Worm (Caenorhabditis elegans) whole organism, young adult: ENCODE results near the gene let-805.

Experiments used
- B0019.2 ChIP-seq: fragments of 200-800 bp; sonication (Bioruptor generic); conservative IDR thresholded peaks from 2 replicates; pipeline ENCODE4 v1.3.6; 2022; ENCODE audit warnings: missing genetic modification reagents, missing genetic modification characterization, missing compliant biosample characterization
- B0261.1 ChIP-seq: sonication (generic microtip); optimal IDR thresholded peaks from 2 replicates; lab custom pipeline; 2016; ENCODE audit warnings: mild to moderate bottlenecking, missing genetic modification characterization, moderate library complexity, missing compliant biosample characterization
- C06A6.2 ChIP-seq: fragments of 200-800 bp; sonication (Bioruptor generic); conservative IDR thresholded peaks from 2 replicates; pipeline ENCODE4 v1.3.6; 2022; ENCODE audit warnings: missing genetic modification characterization, missing compliant biosample characterization
- D2030.7 ChIP-seq: fragments of 200-800 bp; sonication (Bioruptor generic); IDR thresholded peaks from 2 replicates; pipeline ENCODE4 v1.3.6; 2022; ENCODE audit warnings: missing genetic modification reagents, missing genetic modification characterization, missing compliant biosample characterization
- F23B12.7 ChIP-seq: sonication (generic microtip); optimal IDR thresholded peaks from 2 replicates; lab custom pipeline; 2017; ENCODE audit warnings: missing genetic modification characterization, mild to moderate bottlenecking, missing compliant biosample characterization, antibody characterized with exemption, moderate library complexity; ENCODE audit not compliant: insufficient read depth
- F37B4.10 ChIP-seq: fragments of 200-800 bp; sonication (Bioruptor generic); IDR thresholded peaks from 2 replicates; pipeline ENCODE4 v1.3.6; 2022; ENCODE audit warnings: missing genetic modification characterization, missing compliant biosample characterization
- F57A8.1 ChIP-seq: fragments of 200-800 bp; sonication (Bioruptor generic); optimal IDR thresholded peaks from 2 replicates; lab custom pipeline; 2018; ENCODE audit warnings: mild to moderate bottlenecking, missing genetic modification characterization, moderate library complexity, missing compliant biosample characterization
- K12H6.12 ChIP-seq: fragments of 200-800 bp; sonication (Bioruptor generic); optimal IDR thresholded peaks from 2 replicates; lab custom pipeline; 2018; ENCODE audit warnings: mild to moderate bottlenecking, missing genetic modification characterization, missing compliant biosample characterization
- Y53G8AR.9 ChIP-seq: fragments of 200-800 bp; sonication (Bioruptor generic); conservative IDR thresholded peaks from 2 replicates; pipeline ENCODE4 v1.3.6; 2022; ENCODE audit warnings: missing genetic modification reagents, missing genetic modification characterization, missing compliant biosample characterization
- Y56A3A.18 ChIP-seq: fragments of 200-800 bp; sonication (Bioruptor generic); IDR thresholded peaks from 2 replicates; pipeline ENCODE4 v1.3.6; 2022; ENCODE audit warnings: missing genetic modification reagents, missing genetic modification characterization, missing compliant biosample characterization
- ama-1 ChIP-seq, 3 experiments: fragments of 150-350 bp in 1 of 3; sonication (generic microtip) in 2 of 3; optimal IDR thresholded peaks; 2 replicates each; lab custom pipeline; 2014 to 2018; ENCODE audit warnings: missing biosample characterization in 2 of 3, missing genetic modification characterization in 2 of 3, missing genetic modification reagents in 2 of 3
- aptf-3 ChIP-seq: fragments of 200-800 bp; sonication (Bioruptor generic); IDR thresholded peaks from 2 replicates; pipeline ENCODE4 v1.3.6; 2022; ENCODE audit warnings: missing genetic modification characterization, missing compliant biosample characterization
- atf-7 ChIP-seq: sonication (generic microtip); optimal IDR thresholded peaks from 2 replicates; lab custom pipeline; 2017; ENCODE audit warnings: mild to moderate bottlenecking, missing genetic modification characterization, missing compliant biosample characterization
- athp-1 ChIP-seq: sonication (generic microtip); optimal IDR thresholded peaks from 2 replicates; lab custom pipeline; 2017; ENCODE audit warnings: mild to moderate bottlenecking, missing genetic modification characterization, missing compliant biosample characterization
- attf-3 ChIP-seq: fragments of 200-800 bp; sonication (Bioruptor generic); conservative IDR thresholded peaks from 2 replicates; pipeline ENCODE4 v1.3.6; 2022; ENCODE audit warnings: missing genetic modification reagents, missing genetic modification characterization, missing compliant biosample characterization
- ccch-3 ChIP-seq: fragments of 200-800 bp; sonication (Bioruptor generic); optimal IDR thresholded peaks from 2 replicates; lab custom pipeline; 2018; ENCODE audit warnings: mild to moderate bottlenecking, missing genetic modification characterization, missing compliant biosample characterization
- cebp-2 ChIP-seq: fragments of 200-800 bp; sonication (Bioruptor generic); IDR thresholded peaks from 2 replicates; pipeline ENCODE4 v1.3.6; 2022; ENCODE audit warnings: missing genetic modification characterization, missing compliant biosample characterization
- ceh-79 ChIP-seq: sonication (generic microtip); optimal IDR thresholded peaks from 2 replicates; lab custom pipeline; 2017; ENCODE audit warnings: mild to moderate bottlenecking, missing genetic modification characterization, missing compliant biosample characterization
- ceh-91 ChIP-seq: fragments of 200-800 bp; sonication (Bioruptor generic); IDR thresholded peaks from 2 replicates; pipeline ENCODE4 v1.3.6; 2022; ENCODE audit warnings: missing genetic modification reagents, missing genetic modification characterization, missing compliant biosample characterization
- chd-7 ChIP-seq: sonication (generic microtip); optimal IDR thresholded peaks from 2 replicates; lab custom pipeline; 2016; ENCODE audit warnings: mild to moderate bottlenecking, missing genetic modification characterization, moderate library complexity, missing compliant biosample characterization
- die-1 ChIP-seq: sonication (generic microtip); optimal IDR thresholded peaks from 2 replicates; lab custom pipeline; 2016; ENCODE audit warnings: missing genotype, mild to moderate bottlenecking, missing genetic modification characterization, missing compliant biosample characterization
- dpl-1 ChIP-seq: fragments of 150-350 bp; optimal IDR thresholded peaks from 2 replicates; lab custom pipeline; 2014; ENCODE audit warnings: missing biosample characterization, missing genetic modification reagents, missing genetic modification characterization
- gei-17 ChIP-seq: fragments of 200-800 bp; sonication (Bioruptor generic); optimal IDR thresholded peaks from 2 replicates; lab custom pipeline; 2018; ENCODE audit warnings: mild to moderate bottlenecking, missing genetic modification characterization, missing compliant biosample characterization
- hlh-26 ChIP-seq: fragments of 200-800 bp; sonication (Bioruptor generic); conservative IDR thresholded peaks from 2 replicates; pipeline ENCODE4 v1.3.6; 2022; ENCODE audit warnings: missing genetic modification reagents, missing genetic modification characterization, missing compliant biosample characterization
- hmg-20 ChIP-seq: fragments of 200-800 bp; sonication (Bioruptor generic); IDR thresholded peaks from 2 replicates; pipeline ENCODE4 v1.3.6; 2022; ENCODE audit warnings: missing genetic modification reagents, missing genetic modification characterization, missing compliant biosample characterization
- hrde-1 ChIP-seq: sonication (generic microtip); optimal IDR thresholded peaks from 2 replicates; lab custom pipeline; 2016; ENCODE audit warnings: missing genetic modification characterization, mild to moderate bottlenecking, missing compliant biosample characterization, moderate library complexity, missing genotype, missing genetic modification reagents, borderline replicate concordance
- lag-1 ChIP-seq: fragments of 200-800 bp; sonication (Bioruptor generic); IDR thresholded peaks from 2 replicates; pipeline ENCODE4 v1.3.6; 2022; ENCODE audit warnings: missing genetic modification reagents, missing genetic modification characterization, missing compliant biosample characterization
- lin-40 ChIP-seq: sonication (generic microtip); optimal IDR thresholded peaks from 2 replicates; lab custom pipeline; 2016; ENCODE audit warnings: missing genetic modification characterization, mild to moderate bottlenecking, missing compliant biosample characterization, missing genotype, missing genetic modification reagents
- lin-54 ChIP-seq: fragments of 200-800 bp; sonication (Bioruptor generic); optimal IDR thresholded peaks from 2 replicates; lab custom pipeline; 2018; ENCODE audit warnings: mild to moderate bottlenecking, missing genetic modification characterization, missing compliant biosample characterization
- madf-6 ChIP-seq: fragments of 200-800 bp; sonication (Bioruptor generic); IDR thresholded peaks from 2 replicates; pipeline ENCODE4 v1.3.6; 2022; ENCODE audit warnings: missing genetic modification reagents, missing genetic modification characterization, missing compliant biosample characterization
- nhr-120 ChIP-seq: fragments of 200-800 bp; sonication (Bioruptor generic); IDR thresholded peaks from 2 replicates; pipeline ENCODE4 v1.3.6; 2022; ENCODE audit warnings: missing genetic modification characterization, missing compliant biosample characterization
- nhr-179 ChIP-seq: sonication (generic microtip); optimal IDR thresholded peaks from 2 replicates; lab custom pipeline; 2016; ENCODE audit warnings: mild to moderate bottlenecking, missing genetic modification characterization, missing compliant biosample characterization
- nhr-27 ChIP-seq: fragments of 200-800 bp; sonication (Bioruptor generic); optimal IDR thresholded peaks from 2 replicates; lab custom pipeline; 2018; ENCODE audit warnings: mild to moderate bottlenecking, missing genetic modification characterization, moderate library complexity, missing compliant biosample characterization
- nhr-80 ChIP-seq: sonication (generic microtip); optimal IDR thresholded peaks from 2 replicates; lab custom pipeline; 2016; ENCODE audit warnings: missing genetic modification characterization, missing compliant biosample characterization
- pha-4 ChIP-seq: fragments of 150-350 bp; sonication (generic microtip); optimal IDR thresholded peaks from 2 replicates; lab custom pipeline; 2014; ENCODE audit warnings: missing biosample characterization, missing genetic modification reagents, missing genetic modification characterization
- rcor-1 ChIP-seq: fragments of 200-800 bp; sonication (Bioruptor generic); IDR thresholded peaks from 2 replicates; pipeline ENCODE4 v1.3.6; 2022; ENCODE audit warnings: missing genetic modification reagents, missing genetic modification characterization, missing compliant biosample characterization
- repo-1 ChIP-seq: sonication (generic microtip); optimal IDR thresholded peaks from 2 replicates; lab custom pipeline; 2017; ENCODE audit warnings: mild to moderate bottlenecking, missing genetic modification characterization, missing compliant biosample characterization
- sea-2 ChIP-seq: fragments of 200-800 bp; sonication (Bioruptor generic); IDR thresholded peaks from 2 replicates; pipeline ENCODE4 v1.3.6; 2022; ENCODE audit warnings: missing genetic modification characterization, missing compliant biosample characterization
- snpc-1.1 ChIP-seq: sonication (generic microtip); optimal IDR thresholded peaks from 2 replicates; lab custom pipeline; 2017; ENCODE audit warnings: missing genetic modification characterization, mild to moderate bottlenecking, missing compliant biosample characterization, antibody characterized with exemption, moderate library complexity, missing genotype, missing genetic modification reagents; ENCODE audit not compliant: insufficient read depth
- somi-1 ChIP-seq: fragments of 200-800 bp; sonication (Bioruptor generic); optimal IDR thresholded peaks from 2 replicates; lab custom pipeline; 2018; ENCODE audit warnings: mild to moderate bottlenecking, missing genetic modification characterization, missing compliant biosample characterization
- tlf-1 ChIP-seq: fragments of 200-800 bp; sonication (Bioruptor generic); optimal IDR thresholded peaks from 2 replicates; lab custom pipeline; 2018; ENCODE audit warnings: mild to moderate bottlenecking, missing genetic modification characterization, missing compliant biosample characterization
- unc-62 ChIP-seq: fragments of 150-350 bp; optimal IDR thresholded peaks from 2 replicates; lab custom pipeline; 2014; ENCODE audit warnings: missing biosample characterization, missing genetic modification reagents, missing genetic modification characterization
- xnd-1 ChIP-seq: sonication (generic microtip); optimal IDR thresholded peaks from 2 replicates; lab custom pipeline; 2016; ENCODE audit warnings: missing genotype, missing genetic modification reagents, missing genetic modification characterization, missing compliant biosample characterization
- zim-3 ChIP-seq: sonication (generic microtip); optimal IDR thresholded peaks from 2 replicates; lab custom pipeline; 2017; ENCODE audit warnings: mild to moderate bottlenecking, missing genetic modification characterization, moderate library complexity, missing compliant biosample characterization
- ztf-6 ChIP-seq: fragments of 200-800 bp; sonication (Bioruptor generic); IDR thresholded peaks from 2 replicates; pipeline ENCODE4 v1.3.6; 2022; ENCODE audit warnings: missing genetic modification reagents, missing genetic modification characterization, missing compliant biosample characterization

Gene let-805

DNA sequence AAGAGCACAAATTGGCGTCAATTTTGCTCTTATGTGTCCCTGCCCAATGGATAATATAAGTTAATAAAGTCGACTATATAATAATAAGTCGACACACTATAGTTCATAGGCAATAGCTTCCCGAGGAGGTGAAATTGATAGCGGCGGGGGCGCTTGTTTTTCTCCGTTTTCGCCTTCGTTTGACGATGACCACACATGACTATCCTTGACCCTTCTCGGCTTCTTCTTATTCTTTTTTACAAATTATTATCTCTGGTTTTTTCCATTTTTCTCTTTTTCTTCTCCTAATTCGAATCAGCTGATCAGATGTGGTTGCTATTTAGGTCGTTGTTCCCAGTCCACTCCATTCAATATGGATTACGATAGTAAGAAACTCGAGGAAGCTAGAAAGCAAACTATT lies 29.2 kb upstream of the let-805 start, which contains the start of gene acbp-8:
Gene acbp-8 (plus strand): TSS at position 324 of the 400 bp plus-strand sequence.
- TF ChIP-seq hmg-20 (GFP tag; lab: Robert Waterston, UW): no peak
- no peak for TF ChIP-seq dpl-1 (GFP tag; lab: Kevin White, UChicago)
- TF ChIP-seq F23B12.7: no peak
- no peak for TF ChIP-seq atf-7
- TF ChIP-seq D2030.7: no peak
- TF ChIP-seq K12H6.12 (tag; lab: Kevin White, UChicago): no peak
- no peak for TF ChIP-seq attf-3 (GFP tag; lab: Robert Waterston, UW)
- TF ChIP-seq gei-17: no peak
- TF ChIP-seq ceh-79: no peak
- no peak for TF ChIP-seq lag-1 (GFP tag; lab: Robert Waterston, UW)
- TF ChIP-seq cebp-2 (GFP tag; lab: Robert Waterston, UW): no peak
- no peak for TF ChIP-seq ccch-3 (GFP tag; lab: Kevin White, UChicago)
- no peak for TF ChIP-seq F57A8.1 (GFP tag; lab: Kevin White, UChicago)
- no peak for TF ChIP-seq snpc-1.1
- no peak for TF ChIP-seq athp-1
- no peak for TF ChIP-seq ama-1 (optimal IDR thresholded peaks at IDR 0.05; lab: Kevin White, UChicago)
- no peak for TF ChIP-seq ama-1 (GFP tag; optimal IDR thresholded peaks at IDR 0.05; lab: Kevin White, UChicago)
- TF ChIP-seq madf-6: no peak
- no peak for TF ChIP-seq chd-7
- no peak for TF ChIP-seq nhr-80
- TF ChIP-seq nhr-120: no peak
- TF ChIP-seq, all 124 proteins: peak for 0

ce11 chrIII:2632819-2633398 lies 25.0 kb upstream of the let-805 start:
- TF ChIP-seq B0261.1 (tag; lab: Kevin White, UChicago) (no peak), hrde-1 (tag; lab: Kevin White, UChicago) (no peak), C06A6.2 (GFP tag; lab: Robert Waterston, UW) (no peak), F37B4.10 (GFP tag; lab: Robert Waterston, UW) (no peak), ztf-6 (no peak), somi-1 (GFP tag; lab: Kevin White, UChicago) (no peak), xnd-1 (no peak), madf-6 (no peak), Y53G8AR.9 (no peak), aptf-3 (GFP tag; lab: Robert Waterston, UW) (no peak), unc-62 (no peak), B0019.2 (no peak), Y56A3A.18 (GFP tag; lab: Robert Waterston, UW) (no peak), ama-1 (optimal IDR thresholded peaks at IDR 0.05; lab: Kevin White, UChicago) (no peak), ama-1 (GFP tag; optimal IDR thresholded peaks at IDR 0.05; lab: Kevin White, UChicago) (no peak), tlf-1 (GFP tag; lab: Kevin White, UChicago) (no peak), rcor-1 (GFP tag; lab: Robert Waterston, UW) (no peak), die-1 (tag; lab: Kevin White, UChicago) (no peak), sea-2 (no peak), ccch-3 (GFP tag; lab: Kevin White, UChicago) (no peak), lin-54 (GFP tag; lab: Kevin White, UChicago) (no peak)

DNA sequence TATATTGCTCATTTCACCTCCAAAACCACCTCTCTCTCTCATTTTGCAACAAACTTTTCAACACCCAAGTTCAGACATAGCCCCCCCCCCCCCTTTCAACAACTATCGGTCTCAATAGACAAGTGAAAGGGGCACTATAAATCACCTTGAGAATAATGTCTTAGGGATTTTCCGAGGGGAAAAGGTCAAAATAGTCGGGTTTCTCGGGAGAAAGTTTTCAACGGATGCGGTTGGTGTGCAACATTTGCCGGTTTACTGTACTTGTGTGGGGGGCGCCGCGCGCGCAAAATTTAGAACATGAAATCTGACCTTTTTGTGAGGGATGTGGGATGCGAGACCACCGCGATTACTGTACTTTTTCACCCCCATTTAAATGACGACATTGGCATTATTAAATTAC lies 23.3 kb upstream of the let-805 start:
- TF ChIP-seq hlh-26 (GFP tag; lab: Robert Waterston, UW) (no peak), aptf-3 (GFP tag; lab: Robert Waterston, UW) (no peak), ceh-91 (no peak), zim-3 (tag; lab: Kevin White, UChicago) (no peak), athp-1 (no peak), nhr-27 (tag; lab: Kevin White, UChicago) (no peak), F57A8.1 (GFP tag; lab: Kevin White, UChicago) (no peak), repo-1 (tag; lab: Kevin White, UChicago) (no peak), snpc-1.1 (no peak), pha-4 (no peak), nhr-179 (tag; lab: Kevin White, UChicago) (no peak), lin-40 (tag; lab: Kevin White, UChicago) (no peak), dpl-1 (GFP tag; lab: Kevin White, UChicago) (no peak)
